Fruit fly (Drosophila melanogaster) whole organism, prepupa: ENCODE results near the gene CG17770.

Experiments used
- CG8319 ChIP-seq: fragments of 200-800 bp; sonication (Bioruptor generic); optimal IDR thresholded peaks from 3 replicates; lab custom pipeline; 2016; ENCODE audit warnings: missing biosample characterization, missing genetic modification characterization
- Eip78C ChIP-seq: fragments of 200-800 bp; sonication (Bioruptor generic); peaks from one replicate; lab custom pipeline; 2016; ENCODE audit warnings: missing biosample characterization, missing genetic modification characterization
- Hr39 ChIP-seq: fragments of 200-800 bp; sonication (Bioruptor generic); optimal IDR thresholded peaks from 2 replicates; lab custom pipeline; 2016; ENCODE audit warnings: missing biosample characterization, missing genetic modification characterization
- lz ChIP-seq: fragments of 200-800 bp; sonication (Bioruptor generic); optimal IDR thresholded peaks from 3 replicates; lab custom pipeline; 2016; ENCODE audit warnings: missing biosample characterization, missing genetic modification characterization
- net ChIP-seq: fragments of 200-800 bp; sonication (Bioruptor generic); optimal IDR thresholded peaks from 3 replicates; lab custom pipeline; 2016; ENCODE audit warnings: missing biosample characterization, missing genetic modification characterization

- TF ChIP-seq Hr39 (GFP tag; lab: Kevin White, UChicago): no peak
- no peak for TF ChIP-seq net (GFP tag; lab: Kevin White, UChicago)
- TF ChIP-seq CG8319 (GFP tag; lab: Kevin White, UChicago): no peak
- no peak for TF ChIP-seq Eip78C (GFP tag; lab: Kevin White, UChicago)
- no peak for TF ChIP-seq lz (GFP tag; lab: Kevin White, UChicago)
Measured at dm6 chr3R:25810796-25811195, 915 bp upstream of the CG17770 start, which contains the start of gene CG5024.
